Worm (Caenorhabditis elegans) whole organism, young adult: Measurements from ENCODE around the gene acdh-11.
A peak's percentile ranks its signal among the peaks of the same experiment; 100 is the strongest.

Source experiments
- B0019.2 ChIP-seq: fragments of 200-800 bp; sonication (Bioruptor generic); conservative IDR thresholded peaks from 2 replicates; pipeline ENCODE4 v1.3.6; 2022; ENCODE audit warnings: missing genetic modification reagents, missing genetic modification characterization, missing compliant biosample characterization
- B0336.3 ChIP-seq: fragments of 200-800 bp; sonication (Bioruptor generic); IDR thresholded peaks from 2 replicates; pipeline ENCODE4 v1.3.6; 2022; ENCODE audit warnings: missing genetic modification characterization, missing compliant biosample characterization
- F52B5.7 ChIP-seq: sonication (generic microtip); optimal IDR thresholded peaks from 2 replicates; lab custom pipeline; 2016; ENCODE audit warnings: mild to moderate bottlenecking, missing genetic modification characterization, missing compliant biosample characterization
- F57A8.1 ChIP-seq: fragments of 200-800 bp; sonication (Bioruptor generic); optimal IDR thresholded peaks from 2 replicates; lab custom pipeline; 2018; ENCODE audit warnings: mild to moderate bottlenecking, missing genetic modification characterization, moderate library complexity, missing compliant biosample characterization
- F57C9.4 ChIP-seq: sonication (generic microtip); optimal IDR thresholded peaks from 2 replicates; lab custom pipeline; 2017; ENCODE audit warnings: mild to moderate bottlenecking, missing genetic modification characterization, missing compliant biosample characterization
- K11D2.4 ChIP-seq: fragments of 200-800 bp; sonication (Bioruptor generic); IDR thresholded peaks from 2 replicates; pipeline ENCODE4 v1.3.6; 2022; ENCODE audit warnings: missing genetic modification reagents, missing genetic modification characterization, missing compliant biosample characterization
- K12H6.12 ChIP-seq: fragments of 200-800 bp; sonication (Bioruptor generic); optimal IDR thresholded peaks from 2 replicates; lab custom pipeline; 2018; ENCODE audit warnings: mild to moderate bottlenecking, missing genetic modification characterization, missing compliant biosample characterization
- T07F8.4 ChIP-seq: sonication (generic microtip); optimal IDR thresholded peaks from 2 replicates; lab custom pipeline; 2016; ENCODE audit warnings: mild to moderate bottlenecking, missing genetic modification characterization, moderate library complexity, missing compliant biosample characterization
- Y56A3A.18 ChIP-seq: fragments of 200-800 bp; sonication (Bioruptor generic); IDR thresholded peaks from 2 replicates; pipeline ENCODE4 v1.3.6; 2022; ENCODE audit warnings: missing genetic modification reagents, missing genetic modification characterization, missing compliant biosample characterization
- ama-1 ChIP-seq, 3 experiments: fragments of 150-350 bp in 1 of 3; sonication (generic microtip) in 2 of 3; optimal IDR thresholded peaks; 2 replicates each; lab custom pipeline; 2014 to 2018; ENCODE audit warnings: missing biosample characterization in 2 of 3, missing genetic modification characterization in 2 of 3, missing genetic modification reagents in 2 of 3
- bed-2 ChIP-seq: fragments of 200-800 bp; sonication (Bioruptor generic); IDR thresholded peaks from 2 replicates; pipeline ENCODE4 v1.3.6; 2022; ENCODE audit warnings: missing genetic modification reagents, missing genetic modification characterization, missing compliant biosample characterization
- cebp-1 ChIP-seq, 2 experiments: fragments of 200-800 bp in 1 of 2; sonication (Bioruptor generic) in 1 of 2; sonication (generic microtip) in 1 of 2; IDR thresholded peaks in 1 of 2; optimal IDR thresholded peaks in 1 of 2; 2 replicates each; pipeline versions ENCODE4 v1.3.6 to Lab custom; 2017 to 2022; ENCODE audit warnings: missing compliant biosample characterization in 2 of 2, missing genetic modification characterization in 2 of 2, mild to moderate bottlenecking in 1 of 2, missing genetic modification reagents in 1 of 2, moderate library complexity in 1 of 2
- ceh-100 ChIP-seq: fragments of 200-800 bp; sonication (Bioruptor generic); IDR thresholded peaks from 2 replicates; pipeline ENCODE4 v1.3.6; 2022; ENCODE audit warnings: missing genetic modification reagents, missing genetic modification characterization, missing compliant biosample characterization
- ceh-40 ChIP-seq: fragments of 200-800 bp; sonication (Bioruptor generic); IDR thresholded peaks from 2 replicates; pipeline ENCODE4 v1.3.6; 2022; ENCODE audit warnings: missing genetic modification characterization, missing compliant biosample characterization
- ceh-91 ChIP-seq: fragments of 200-800 bp; sonication (Bioruptor generic); IDR thresholded peaks from 2 replicates; pipeline ENCODE4 v1.3.6; 2022; ENCODE audit warnings: missing genetic modification reagents, missing genetic modification characterization, missing compliant biosample characterization
- gei-17 ChIP-seq: fragments of 200-800 bp; sonication (Bioruptor generic); optimal IDR thresholded peaks from 2 replicates; lab custom pipeline; 2018; ENCODE audit warnings: mild to moderate bottlenecking, missing genetic modification characterization, missing compliant biosample characterization
- hlh-12 ChIP-seq: sonication (generic microtip); optimal IDR thresholded peaks from 2 replicates; lab custom pipeline; 2016; ENCODE audit warnings: missing genetic modification characterization, missing compliant biosample characterization
- let-607 ChIP-seq, 2 experiments: fragments of 200-800 bp in 1 of 2; sonication (Bioruptor generic) in 1 of 2; sonication (generic microtip) in 1 of 2; optimal IDR thresholded peaks; 2 replicates each; lab custom pipeline; 2016 to 2018; ENCODE audit warnings: mild to moderate bottlenecking in 2 of 2, missing compliant biosample characterization in 2 of 2, missing genetic modification characterization in 2 of 2, moderate library complexity in 2 of 2, missing genotype in 1 of 2
- lin-54 ChIP-seq: fragments of 200-800 bp; sonication (Bioruptor generic); optimal IDR thresholded peaks from 2 replicates; lab custom pipeline; 2018; ENCODE audit warnings: mild to moderate bottlenecking, missing genetic modification characterization, missing compliant biosample characterization
- lsl-1 ChIP-seq: fragments of 200-800 bp; sonication (Bioruptor generic); optimal IDR thresholded peaks from 2 replicates; lab custom pipeline; 2018; ENCODE audit warnings: mild to moderate bottlenecking, missing genetic modification characterization, moderate library complexity, missing compliant biosample characterization
- madf-10 ChIP-seq: sonication (generic microtip); optimal IDR thresholded peaks from 2 replicates; lab custom pipeline; 2016; ENCODE audit warnings: mild to moderate bottlenecking, missing genetic modification characterization, missing compliant biosample characterization
- madf-3 ChIP-seq: fragments of 200-800 bp; sonication (Bioruptor generic); IDR thresholded peaks from 2 replicates; pipeline ENCODE4 v1.3.6; 2022; ENCODE audit warnings: missing genetic modification reagents, missing genetic modification characterization, missing compliant biosample characterization
- madf-6 ChIP-seq: fragments of 200-800 bp; sonication (Bioruptor generic); IDR thresholded peaks from 2 replicates; pipeline ENCODE4 v1.3.6; 2022; ENCODE audit warnings: missing genetic modification reagents, missing genetic modification characterization, missing compliant biosample characterization
- nfya-1 ChIP-seq: sonication (generic microtip); optimal IDR thresholded peaks from 2 replicates; lab custom pipeline; 2017; ENCODE audit warnings: antibody characterized with exemption, missing compliant biosample characterization, missing genetic modification characterization, borderline replicate concordance; ENCODE audit not compliant: insufficient read depth
- nhr-120 ChIP-seq: fragments of 200-800 bp; sonication (Bioruptor generic); IDR thresholded peaks from 2 replicates; pipeline ENCODE4 v1.3.6; 2022; ENCODE audit warnings: missing genetic modification characterization, missing compliant biosample characterization
- nhr-179 ChIP-seq: sonication (generic microtip); optimal IDR thresholded peaks from 2 replicates; lab custom pipeline; 2016; ENCODE audit warnings: mild to moderate bottlenecking, missing genetic modification characterization, missing compliant biosample characterization
- nhr-80 ChIP-seq: sonication (generic microtip); optimal IDR thresholded peaks from 2 replicates; lab custom pipeline; 2016; ENCODE audit warnings: missing genetic modification characterization, missing compliant biosample characterization
- nhr-90 ChIP-seq: sonication (generic microtip); optimal IDR thresholded peaks from 2 replicates; lab custom pipeline; 2016; ENCODE audit warnings: missing genotype, mild to moderate bottlenecking, missing genetic modification characterization, missing compliant biosample characterization
- repo-1 ChIP-seq: sonication (generic microtip); optimal IDR thresholded peaks from 2 replicates; lab custom pipeline; 2017; ENCODE audit warnings: mild to moderate bottlenecking, missing genetic modification characterization, missing compliant biosample characterization
- sdz-38 ChIP-seq: sonication (generic microtip); optimal IDR thresholded peaks from 2 replicates; lab custom pipeline; 2016; ENCODE audit warnings: missing genotype, missing genetic modification characterization, missing compliant biosample characterization
- snpc-4 ChIP-seq, 5 experiments: fragments of 150-350 bp in 1 of 5; sonication (generic microtip) in 4 of 5; optimal IDR thresholded peaks; 2 replicates each; lab custom pipeline; 2014 to 2018; ENCODE audit warnings: missing genetic modification characterization in 5 of 5, missing biosample characterization in 3 of 5, antibody characterized with exemption in 2 of 5, mild to moderate bottlenecking in 2 of 5, missing compliant biosample characterization in 2 of 5, missing genotype in 2 of 5, moderate library complexity in 2 of 5, missing genetic modification reagents in 1 of 5
- sptf-2 ChIP-seq: fragments of 200-800 bp; sonication (Bioruptor generic); optimal IDR thresholded peaks from 2 replicates; lab custom pipeline; 2018; ENCODE audit warnings: mild to moderate bottlenecking, missing genetic modification characterization, missing compliant biosample characterization
- tbp1 ChIP-seq: fragments of 200-800 bp; sonication (Bioruptor generic); optimal IDR thresholded peaks from 2 replicates; lab custom pipeline; 2018; ENCODE audit warnings: mild to moderate bottlenecking, missing genetic modification characterization, missing compliant biosample characterization
- tbx-9 ChIP-seq: sonication (generic microtip); optimal IDR thresholded peaks from 2 replicates; lab custom pipeline; 2016; ENCODE audit warnings: borderline replicate concordance, missing genetic modification characterization, inconsistent platforms, missing compliant biosample characterization
- tlf-1 ChIP-seq: fragments of 200-800 bp; sonication (Bioruptor generic); optimal IDR thresholded peaks from 2 replicates; lab custom pipeline; 2018; ENCODE audit warnings: mild to moderate bottlenecking, missing genetic modification characterization, missing compliant biosample characterization
- unc-130 ChIP-seq: sonication (generic microtip); optimal IDR thresholded peaks from 2 replicates; lab custom pipeline; 2016; ENCODE audit warnings: missing genetic modification reagents, missing genetic modification characterization, missing compliant biosample characterization
- unc-62 ChIP-seq: fragments of 150-350 bp; optimal IDR thresholded peaks from 2 replicates; lab custom pipeline; 2014; ENCODE audit warnings: missing biosample characterization, missing genetic modification reagents, missing genetic modification characterization
- zim-3 ChIP-seq: sonication (generic microtip); optimal IDR thresholded peaks from 2 replicates; lab custom pipeline; 2017; ENCODE audit warnings: mild to moderate bottlenecking, missing genetic modification characterization, moderate library complexity, missing compliant biosample characterization
- ztf-18 ChIP-seq: sonication (generic microtip); optimal IDR thresholded peaks from 2 replicates; lab custom pipeline; 2016; ENCODE audit warnings: missing genotype, mild to moderate bottlenecking, missing genetic modification characterization, missing compliant biosample characterization
- ztf-22 ChIP-seq: fragments of 200-800 bp; sonication (Bioruptor generic); optimal IDR thresholded peaks from 2 replicates; lab custom pipeline; 2018; ENCODE audit warnings: mild to moderate bottlenecking, missing genetic modification characterization, moderate library complexity, missing compliant biosample characterization
- ztf-26 ChIP-seq: sonication (generic microtip); optimal IDR thresholded peaks from 2 replicates; lab custom pipeline; 2017; ENCODE audit warnings: missing genetic modification characterization, missing compliant biosample characterization

The acdh-11 gene

DNA sequence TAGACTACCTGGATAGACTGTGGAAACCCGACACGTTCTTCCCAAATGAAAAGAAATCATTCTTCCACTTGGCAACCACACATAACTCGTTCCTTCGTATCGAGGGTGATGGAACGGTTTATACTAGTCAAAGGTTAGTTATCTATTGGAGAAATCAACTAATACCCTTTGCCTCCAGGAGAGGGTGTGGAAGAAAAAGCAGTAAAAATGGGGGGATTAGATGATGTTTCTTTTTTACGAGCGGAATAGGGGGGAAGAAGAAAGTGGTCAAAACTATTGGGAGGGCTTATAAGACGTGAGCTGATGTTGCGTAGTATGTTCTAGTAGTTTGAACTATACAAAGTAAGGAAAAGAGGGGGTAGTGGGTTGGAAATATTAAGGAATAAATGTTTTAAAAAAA is 43.0 kb upstream of the acdh-11 start:
- TF ChIP-seq ceh-100 (no peak), nhr-179 (tag; lab: Kevin White, UChicago) (no peak), sdz-38 (no peak), ama-1 (optimal IDR thresholded peaks at IDR 0.05; lab: Kevin White, UChicago) (no peak), ama-1 (GFP tag; optimal IDR thresholded peaks at IDR 0.05; lab: Kevin White, UChicago) (no peak), B0019.2 (GFP tag; lab: Robert Waterston, UW) (no peak), ztf-26 (tag; lab: Kevin White, UChicago) (no peak), F52B5.7 (tag; lab: Kevin White, UChicago) (no peak), nhr-80 (tag; lab: Kevin White, UChicago) (no peak), tbp1 (GFP tag; lab: Kevin White, UChicago) (no peak), Y56A3A.18 (GFP tag; lab: Robert Waterston, UW) (no peak), K12H6.12 (tag; lab: Kevin White, UChicago) (no peak), zim-3 (tag; lab: Kevin White, UChicago) (no peak), tbx-9 (tag; lab: Kevin White, UChicago) (no peak)

DNA sequence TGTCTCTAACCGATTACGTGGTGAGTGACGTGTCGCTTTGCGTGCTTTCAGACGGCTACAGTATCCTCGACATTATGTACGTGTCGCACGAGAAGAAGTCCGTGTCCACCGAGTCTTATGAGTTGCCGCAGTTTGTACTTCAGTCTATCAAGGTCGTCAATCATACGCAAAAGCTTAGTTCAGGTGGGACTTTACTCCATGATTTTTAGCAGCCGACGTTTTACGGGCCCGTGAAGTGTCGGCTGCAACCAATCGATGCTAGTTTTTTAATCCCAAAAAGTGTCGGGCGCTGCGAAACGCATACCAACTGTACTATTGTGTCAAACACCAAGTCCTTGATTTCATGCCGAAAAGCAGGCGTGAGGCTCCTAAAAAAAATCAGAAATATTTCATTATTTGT is 41.2 kb upstream of the acdh-11 start:
- TF ChIP-seq madf-6 (no peak), K12H6.12 (tag; lab: Kevin White, UChicago) (no peak), B0336.3 (GFP tag; lab: Robert Waterston, UW) (no peak), nfya-1 (tag; lab: Kevin White, UChicago) (no peak), ztf-18 (tag; lab: Kevin White, UChicago) (no peak), unc-62 (GFP tag; lab: Kevin White, UChicago) (no peak), T07F8.4 (tag; lab: Kevin White, UChicago) (no peak), gei-17 (GFP tag; lab: Kevin White, UChicago) (no peak), snpc-4 (GFP tag; optimal IDR thresholded peaks at IDR 0.05; lab: Kevin White, UChicago) (peak; percentile 21), snpc-4 (tag; optimal IDR thresholded peaks at IDR 0.05; lab: Kevin White, UChicago) (peak in 3 of 4 experiments; percentile 53 to 74 (median 59))

DNA sequence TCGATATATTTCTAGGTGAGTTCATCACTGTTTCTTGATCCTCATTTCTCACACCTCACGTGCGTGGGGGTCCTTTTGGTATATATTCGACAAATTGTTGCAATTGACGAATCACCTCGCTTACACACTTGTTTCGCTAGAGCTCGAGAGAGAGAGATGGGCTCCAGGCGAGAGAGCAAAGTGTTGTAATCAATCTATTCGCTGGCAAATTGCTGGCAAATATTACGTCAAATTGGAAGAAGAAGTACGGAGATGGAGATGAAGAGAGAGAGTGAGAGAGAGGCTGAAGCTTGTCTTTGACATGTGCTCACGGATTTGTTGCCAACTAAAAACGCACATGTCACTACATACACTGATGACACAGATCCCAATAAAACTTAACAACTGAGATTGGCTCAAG is 40.1 kb upstream of the acdh-11 start:
- TF ChIP-seq ceh-91 (GFP tag; lab: Robert Waterston, UW) (no peak), nhr-120 (GFP tag; lab: Robert Waterston, UW) (no peak), nhr-80 (tag; lab: Kevin White, UChicago) (no peak), cebp-1 (GFP tag; IDR thresholded peaks at IDR 0.05; lab: Robert Waterston, UW) (no peak), cebp-1 (tag; optimal IDR thresholded peaks at IDR 0.05; lab: Kevin White, UChicago) (peak; percentile 3)

DNA sequence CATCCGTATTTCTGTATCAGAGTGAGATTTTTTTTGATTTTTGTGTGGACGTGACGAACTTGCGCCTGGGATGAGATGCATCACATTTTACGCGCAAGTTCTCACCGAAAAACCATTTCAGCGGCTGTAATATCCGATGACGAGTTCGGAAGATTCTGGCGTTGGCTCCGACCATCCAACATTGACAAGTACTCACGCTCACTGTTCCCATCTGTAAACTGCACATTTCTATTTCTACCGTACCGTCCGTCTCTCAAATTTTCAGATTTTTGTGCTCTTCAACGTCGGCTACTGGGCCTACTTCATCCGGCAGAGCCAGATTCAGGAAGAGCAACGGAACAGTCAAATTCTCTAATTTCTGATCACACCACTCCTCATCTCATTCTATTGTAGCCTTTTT is 38.6 kb upstream of the acdh-11 start:
- TF ChIP-seq K11D2.4 (GFP tag; lab: Robert Waterston, UW) = no peak
- TF ChIP-seq madf-3 (GFP tag; lab: Robert Waterston, UW) = 0 out of 2 replicates have a peak, but pooled peaks have one; percentile 65

DNA sequence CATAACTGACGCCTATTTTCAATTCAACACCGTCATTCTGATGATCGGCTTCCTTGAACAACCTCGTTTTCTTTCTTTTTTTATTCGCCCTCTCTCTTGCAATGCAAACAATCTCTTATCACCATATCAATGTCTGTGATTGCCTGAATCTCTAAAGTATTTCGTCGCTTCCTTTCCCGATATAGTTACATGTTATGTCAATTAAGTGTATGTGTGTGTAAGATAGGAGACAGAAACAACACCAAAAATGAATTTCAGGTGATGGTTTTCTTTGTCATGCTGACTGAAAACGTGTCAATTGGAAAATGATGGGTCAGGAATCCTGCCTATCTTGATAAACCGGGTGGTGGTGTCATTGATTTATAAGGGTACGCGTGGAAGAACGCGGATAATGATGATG is 32.7 kb upstream of the acdh-11 start:
- TF ChIP-seq tbp1 (GFP tag; lab: Kevin White, UChicago) = peak; percentile 18
- TF ChIP-seq repo-1 (tag; lab: Kevin White, UChicago) = no peak
- no peak for TF ChIP-seq lsl-1 (GFP tag; lab: Kevin White, UChicago)
- TF ChIP-seq sptf-2 (GFP tag; lab: Kevin White, UChicago) = no peak
- no peak for TF ChIP-seq zim-3 (tag; lab: Kevin White, UChicago)
- TF ChIP-seq unc-130 (GFP tag; lab: Kevin White, UChicago) = no peak
- TF ChIP-seq cebp-1 (GFP tag; IDR thresholded peaks at IDR 0.05; lab: Robert Waterston, UW) = no peak
- TF ChIP-seq cebp-1 (tag; optimal IDR thresholded peaks at IDR 0.05; lab: Kevin White, UChicago) = peak; percentile 69
- no peak for TF ChIP-seq sdz-38
- no peak for TF ChIP-seq ceh-40 (GFP tag; lab: Robert Waterston, UW)
- TF ChIP-seq let-607 (tag; optimal IDR thresholded peaks at IDR 0.05; lab: Kevin White, UChicago) = peak; percentile 89 to 91
- TF ChIP-seq madf-10 = peak; percentile 40
- TF ChIP-seq ztf-22 (GFP tag; lab: Kevin White, UChicago) = peak; percentile 78
- TF ChIP-seq hlh-12 (tag; lab: Kevin White, UChicago) = no peak
- no peak for TF ChIP-seq nhr-90
- TF ChIP-seq bed-2 (GFP tag; lab: Robert Waterston, UW) = no peak
- TF ChIP-seq F57C9.4 (tag; lab: Kevin White, UChicago) = no peak
- peak; percentile 5 for TF ChIP-seq lin-54 (GFP tag; lab: Kevin White, UChicago)
- TF ChIP-seq F57A8.1 (GFP tag; lab: Kevin White, UChicago) = no peak
- TF ChIP-seq tlf-1 (GFP tag; lab: Kevin White, UChicago) = peak; percentile 34
